Fruit fly (Drosophila melanogaster) whole organism: Measurements from ENCODE around the gene Ncc69.

ENCODE experiments used
- CG8478 ChIP-seq: fragments of >200 bp; optimal IDR thresholded peaks from 2 replicates; lab custom pipeline; 2018; ENCODE audit warnings: inconsistent platforms
- Dll ChIP-seq: fragments of >200 bp; optimal IDR thresholded peaks from 2 replicates; lab custom pipeline; 2017
- EcR ChIP-seq, 2 experiments: fragments of >200 bp; optimal IDR thresholded peaks; 2 replicates each; lab custom pipeline; 2017; ENCODE audit warnings: missing biosample characterization in 2 of 2, missing genetic modification characterization in 2 of 2, missing genetic modification reagents in 2 of 2
- pan ChIP-seq: fragments of >200 bp; optimal IDR thresholded peaks from 2 replicates; lab custom pipeline; 2017
- psq ChIP-seq: fragments of >200 bp; optimal IDR thresholded peaks from 2 replicates; lab custom pipeline; 2017
- usp ChIP-seq: fragments of >200 bp; optimal IDR thresholded peaks from 2 replicates; lab custom pipeline; 2017; ENCODE audit warnings: missing biosample characterization, missing genetic modification characterization, mixed read lengths

The Ncc69 gene

dm6 chr3L:12408513-12409320 is 17.5 kb upstream of the Ncc69 start:
- TF ChIP-seq Dll (peak; percentile 43), psq (no peak), pan (lab: Kevin White, UChicago) (peak; percentile 80)

dm6 chr3L:12407779-12408178 is 16.5 kb upstream of the Ncc69 start:
- TF ChIP-seq psq (no peak), usp (GFP tag; lab: Kevin White, UChicago) (no peak), EcR (GFP tag; optimal IDR thresholded peaks at IDR 0.05; lab: Kevin White, UChicago) (no peak), CG8478 (lab: Kevin White, UChicago) (no peak), pan (lab: Kevin White, UChicago) (no peak), Dll (no peak)

dm6 chr3L:12406999-12407632 is 15.9 kb upstream of the Ncc69 start:
- TF ChIP-seq CG8478 (lab: Kevin White, UChicago) (no peak), Dll (no peak), EcR (GFP tag; optimal IDR thresholded peaks at IDR 0.05; lab: Kevin White, UChicago) (peak in 1 of 2 experiments; percentile 64), usp (GFP tag; lab: Kevin White, UChicago) (no peak), pan (lab: Kevin White, UChicago) (no peak)

dm6 chr3L:12405889-12406500 is 14.8 kb upstream of the Ncc69 start:
- no peak for TF ChIP-seq Dll
- no peak for TF ChIP-seq psq
- no peak for TF ChIP-seq EcR (GFP tag; optimal IDR thresholded peaks at IDR 0.05; lab: Kevin White, UChicago)
- no peak for TF ChIP-seq CG8478 (lab: Kevin White, UChicago)
- TF ChIP-seq pan (lab: Kevin White, UChicago): no peak
- no peak for TF ChIP-seq usp (GFP tag; lab: Kevin White, UChicago)

dm6 chr3L:12401800-12402199 is 10.6 kb upstream of the Ncc69 start, which contains the start of gene Smyd4-2:
Gene Smyd4-2, minus strand, starts transcription at chr3L:12401935.
- TF ChIP-seq usp (GFP tag; lab: Kevin White, UChicago) (no peak), EcR (GFP tag; optimal IDR thresholded peaks at IDR 0.05; lab: Kevin White, UChicago) (no peak), psq (no peak), Dll (no peak), pan (lab: Kevin White, UChicago) (no peak), CG8478 (lab: Kevin White, UChicago) (no peak)

- TF ChIP-seq pan (lab: Kevin White, UChicago): no peak
- no peak for TF ChIP-seq usp (GFP tag; lab: Kevin White, UChicago)
- TF ChIP-seq psq: no peak
- no peak for TF ChIP-seq Dll
- TF ChIP-seq EcR (GFP tag; optimal IDR thresholded peaks at IDR 0.05; lab: Kevin White, UChicago): no peak
Measured at dm6 chr3L:12399171-12399570, 7.9 kb upstream of the Ncc69 start, which contains the start of gene CG32104. Gene CG32104, minus strand, starts transcription at chr3L:12399322.

dm6 chr3L:12395871-12396270 is 4.6 kb upstream of the Ncc69 start, which contains the start of gene Obp69a:
Gene Obp69a, plus strand, starts transcription at chr3L:12396171.
- no peak for TF ChIP-seq pan (lab: Kevin White, UChicago)
- no peak for TF ChIP-seq Dll
- TF ChIP-seq usp (GFP tag; lab: Kevin White, UChicago): no peak
- TF ChIP-seq CG8478 (lab: Kevin White, UChicago): no peak
- no peak for TF ChIP-seq psq
- TF ChIP-seq EcR (GFP tag; optimal IDR thresholded peaks at IDR 0.05; lab: Kevin White, UChicago): no peak

dm6 chr3L:12392758-12393157 is 1.5 kb upstream of the Ncc69 start:
- TF ChIP-seq EcR (GFP tag; optimal IDR thresholded peaks at IDR 0.05; lab: Kevin White, UChicago) (no peak), usp (GFP tag; lab: Kevin White, UChicago) (no peak), CG8478 (lab: Kevin White, UChicago) (no peak), psq (no peak), Dll (no peak), pan (lab: Kevin White, UChicago) (no peak)

- TF ChIP-seq psq: no peak
- TF ChIP-seq EcR (GFP tag; optimal IDR thresholded peaks at IDR 0.05; lab: Kevin White, UChicago): no peak
- TF ChIP-seq pan (lab: Kevin White, UChicago): no peak
- no peak for TF ChIP-seq Dll
- no peak for TF ChIP-seq CG8478 (lab: Kevin White, UChicago)
- TF ChIP-seq usp (GFP tag; lab: Kevin White, UChicago): no peak
Measured at dm6 chr3L:12392068-12392467, 824 bp upstream of the Ncc69 start.

- TF ChIP-seq pan (lab: Kevin White, UChicago) (no peak), usp (GFP tag; lab: Kevin White, UChicago) (no peak), CG8478 (lab: Kevin White, UChicago) (no peak), psq (no peak), EcR (GFP tag; optimal IDR thresholded peaks at IDR 0.05; lab: Kevin White, UChicago) (no peak), Dll (no peak)
Measured at dm6 chr3L:12387898-12388297, 3.3 kb downstream of the Ncc69 start.

dm6 chr3L:12387063-12387462 is 4.2 kb downstream of the Ncc69 start:
- TF ChIP-seq pan (lab: Kevin White, UChicago) (no peak), CG8478 (lab: Kevin White, UChicago) (no peak), usp (GFP tag; lab: Kevin White, UChicago) (no peak), EcR (GFP tag; optimal IDR thresholded peaks at IDR 0.05; lab: Kevin White, UChicago) (no peak), psq (no peak), Dll (no peak)

- TF ChIP-seq CG8478 (lab: Kevin White, UChicago) (no peak), EcR (GFP tag; optimal IDR thresholded peaks at IDR 0.05; lab: Kevin White, UChicago) (no peak), usp (GFP tag; lab: Kevin White, UChicago) (no peak)
Measured at dm6 chr3L:12380592-12380991, 10.7 kb downstream of the Ncc69 start.
